Worm (Caenorhabditis elegans) whole organism, L4/young adult: Measurements from ENCODE around the gene nhr-176.

Source experiments
- W03F9.2 ChIP-seq: fragments of 150-350 bp; optimal IDR thresholded peaks from 2 replicates; lab custom pipeline; 2014; ENCODE audit warnings: missing biosample characterization, missing genetic modification characterization
- dao-5 ChIP-seq: sonication (generic microtip); optimal IDR thresholded peaks from 2 replicates; lab custom pipeline; 2016; ENCODE audit warnings: missing genotype, missing genetic modification characterization, moderate library complexity, missing compliant biosample characterization
- him-1 ChIP-seq: sonication (generic microtip); optimal IDR thresholded peaks from 2 replicates; lab custom pipeline; 2016; ENCODE audit warnings: missing genotype, missing genetic modification reagents, missing genetic modification characterization, missing compliant biosample characterization

ce11 chrV:16049177-16049576 lies 21.9 kb upstream of the nhr-176 start, which contains the start of gene best-12:
- TF ChIP-seq dao-5 (tag; lab: Kevin White, UChicago) = no peak
- no peak for TF ChIP-seq him-1 (tag; lab: Kevin White, UChicago)
- TF ChIP-seq W03F9.2 = no peak
